Fruit fly (Drosophila melanogaster) whole organism, wandering third instar larva: ENCODE data around the gene DhpD.

ENCODE experiments used
- Abd-B ChIP-seq: fragments of >200 bp; optimal IDR thresholded peaks from 2 replicates; lab custom pipeline; 2017; ENCODE audit warnings: missing biosample characterization, missing genetic modification characterization
- Dfd ChIP-seq: fragments of >200 bp; optimal IDR thresholded peaks from 2 replicates; lab custom pipeline; 2017; ENCODE audit warnings: missing biosample characterization, missing genetic modification characterization
- Myc ChIP-seq: fragments of >200 bp; optimal IDR thresholded peaks from 2 replicates; lab custom pipeline; 2017
- br ChIP-seq: fragments of 200-800 bp; sonication (Bioruptor generic); optimal IDR thresholded peaks from 2 replicates; lab custom pipeline; 2016; ENCODE audit warnings: missing biosample characterization, missing genetic modification characterization
- dl ChIP-seq, 2 experiments: fragments of 175-275, 200-275 bp in 1 of 2; fragments of 200-275 bp in 1 of 2; sonication (Bioruptor generic); optimal IDR thresholded peaks; lab custom pipeline; 2018; ENCODE audit warnings: mild to moderate bottlenecking in 2 of 2, missing biosample characterization in 2 of 2, missing genetic modification characterization in 2 of 2, moderate library complexity in 2 of 2; ENCODE audit not compliant: partially characterized antibody in 2 of 2, insufficient read depth in 1 of 2
- h ChIP-seq: fragments of 200-800 bp; sonication (Bioruptor generic); optimal IDR thresholded peaks from 3 replicates; lab custom pipeline; 2016; ENCODE audit warnings: missing biosample characterization, mild to moderate bottlenecking, missing genetic modification characterization
- lola ChIP-seq: fragments of >200 bp; optimal IDR thresholded peaks from 2 replicates; lab custom pipeline; 2017; ENCODE audit warnings: missing biosample characterization, missing genetic modification characterization
- psq ChIP-seq: fragments of 200-800 bp; sonication (Bioruptor generic); optimal IDR thresholded peaks from 3 replicates; lab custom pipeline; 2017; ENCODE audit warnings: missing biosample characterization, mild to moderate bottlenecking, missing genetic modification characterization, moderate library complexity

DNA sequence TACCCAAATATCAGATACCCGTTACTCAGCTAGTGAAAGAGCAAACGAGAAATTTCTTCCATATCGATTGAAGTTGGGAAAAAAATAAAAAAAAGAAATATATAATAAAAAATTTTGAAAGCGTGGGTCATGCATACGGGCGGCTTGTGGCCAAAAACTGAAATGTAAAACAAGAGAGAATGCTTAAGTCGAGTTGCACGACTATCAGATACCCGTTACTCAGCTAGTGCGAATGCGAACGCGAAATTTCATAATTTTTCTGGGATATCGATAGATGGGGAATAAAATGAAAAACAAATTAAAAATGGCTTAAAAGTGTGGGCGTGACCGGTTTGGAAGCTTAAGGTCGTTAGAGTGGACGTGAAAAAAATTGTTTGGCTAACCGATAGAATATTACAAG is 39.3 kb upstream of the DhpD start:
- no peak for TF ChIP-seq br (GFP tag; lab: Kevin White, UChicago)
- TF ChIP-seq h (GFP tag; lab: Kevin White, UChicago) = no peak
- no peak for TF ChIP-seq psq (GFP tag; lab: Kevin White, UChicago)
- TF ChIP-seq Dfd (GFP tag; lab: Kevin White, UChicago) = peak; percentile 88
- no peak for TF ChIP-seq Myc
- TF ChIP-seq lola = no peak
- no peak for TF ChIP-seq dl (GFP tag; optimal IDR thresholded peaks at IDR 0.05; lab: Kevin White, UChicago; ENCODE audit: insufficient read depth in 1 of 2, partially characterized antibody in 2 of 2)
- TF ChIP-seq Abd-B (GFP tag; lab: Kevin White, UChicago) = no peak
